Fruit fly (Drosophila melanogaster): Measurements from ENCODE around the gene lcs.
A peak's percentile ranks its signal among the peaks of the same experiment; 100 is the strongest.

Gene lcs

DNA sequence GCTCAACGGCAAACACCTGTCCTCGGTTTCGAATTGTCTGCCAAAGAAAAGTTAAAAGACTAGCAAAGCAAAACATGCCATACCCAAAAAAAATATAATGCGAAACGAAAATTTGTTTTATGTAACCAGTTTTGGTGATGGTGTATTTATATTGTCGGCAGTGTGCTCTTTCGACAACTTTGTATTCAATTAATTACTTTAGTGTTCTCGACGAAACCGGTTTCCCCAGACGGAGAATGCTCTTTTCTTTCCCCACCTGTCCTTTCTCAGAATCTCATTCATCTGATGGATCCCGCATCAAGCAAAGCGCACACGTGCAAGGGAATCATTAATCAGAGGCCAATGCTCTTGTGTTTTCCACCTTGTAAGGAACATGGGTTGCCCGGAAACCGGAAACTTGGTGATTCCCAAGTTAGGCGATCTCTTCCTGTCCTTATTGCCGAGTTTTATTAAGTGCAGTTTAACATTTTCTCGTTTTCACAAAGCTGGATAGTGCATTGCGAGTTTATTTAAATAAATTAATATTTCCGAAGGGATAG lies 18.7 kb downstream of the lcs start:
- no peak for TF ChIP-seq dsf (GFP tag; optimal IDR thresholded peaks at IDR 0.05; ENCODE audit: borderline replicate concordance)
- no peak for TF ChIP-seq woc (GFP tag; optimal IDR thresholded peaks at IDR 0.05)
- no peak for TF ChIP-seq Rel (GFP tag; optimal IDR thresholded peaks at IDR 0.05)
- TF ChIP-seq Rel (tag; optimal IDR thresholded peaks at IDR 0.05): peak; percentile 83
- no peak for TF ChIP-seq CG32264 (GFP tag; optimal IDR thresholded peaks at IDR 0.05)
- TF ChIP-seq CrebA (GFP tag; optimal IDR thresholded peaks at IDR 0.05; ENCODE audit: borderline replicate concordance): no peak
- TF ChIP-seq pan (optimal IDR thresholded peaks at IDR 0.05): no peak
- TF ChIP-seq foxo (GFP tag; optimal IDR thresholded peaks at IDR 0.05): no peak

DNA sequence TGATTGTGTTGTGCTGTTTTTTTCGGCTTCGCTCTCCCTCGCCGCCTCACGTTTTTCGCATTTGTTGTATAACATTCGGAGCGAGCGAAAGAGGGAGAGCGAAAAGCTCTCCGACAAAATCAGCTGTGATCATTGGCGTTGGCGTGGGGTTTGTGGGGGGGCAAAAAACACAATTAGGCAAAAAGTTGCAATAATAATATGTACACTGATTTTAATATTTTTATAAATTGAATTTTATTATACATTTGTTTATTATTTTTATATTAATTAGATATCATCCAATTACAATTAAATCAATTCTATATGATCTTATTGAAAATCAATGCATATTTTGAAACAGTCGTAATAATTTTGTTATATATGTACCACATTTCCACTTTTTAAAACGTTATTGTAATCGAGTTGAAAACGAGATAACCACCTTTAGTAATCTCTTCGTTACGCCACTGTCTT lies 21.5 kb downstream of the lcs start:
- no peak for TF ChIP-seq Hr83 (GFP tag; optimal IDR thresholded peaks at IDR 0.05; ENCODE audit: poor library complexity, severe bottlenecking)
- peak; percentile 7 for TF ChIP-seq Sp1 (GFP tag; optimal IDR thresholded peaks at IDR 0.05)
- TF ChIP-seq br (GFP tag; optimal IDR thresholded peaks at IDR 0.05): no peak
- no peak for TF ChIP-seq Abd-B (GFP tag; optimal IDR thresholded peaks at IDR 0.05)
- no peak for TF ChIP-seq Jra (GFP tag; optimal IDR thresholded peaks at IDR 0.05)
- no peak for TF ChIP-seq tai (GFP tag; optimal IDR thresholded peaks at IDR 0.05)
- TF ChIP-seq Hnf4 (GFP tag; optimal IDR thresholded peaks at IDR 0.05): no peak
- TF ChIP-seq GATAd (GFP tag; optimal IDR thresholded peaks at IDR 0.05): no peak
- TF ChIP-seq dmrt93B (GFP tag; optimal IDR thresholded peaks at IDR 0.05): no peak
- no peak for TF ChIP-seq pan (optimal IDR thresholded peaks at IDR 0.05)
- TF ChIP-seq Rel (GFP tag; optimal IDR thresholded peaks at IDR 0.05): no peak
- no peak for TF ChIP-seq Rel (tag; optimal IDR thresholded peaks at IDR 0.05)
- peak in 1 of 2 experiments; percentile 54 for TF ChIP-seq foxo (GFP tag; optimal IDR thresholded peaks at IDR 0.05)
- no peak for TF ChIP-seq brk (GFP tag; optimal IDR thresholded peaks at IDR 0.05)
- TF ChIP-seq h (GFP tag; optimal IDR thresholded peaks at IDR 0.05): no peak
- no peak for TF ChIP-seq CG9705 (GFP tag; optimal IDR thresholded peaks at IDR 0.05)
- TF ChIP-seq psq (GFP tag; optimal IDR thresholded peaks at IDR 0.05): peak; percentile 38
- no peak for TF ChIP-seq sage (GFP tag; optimal IDR thresholded peaks at IDR 0.05)
- peak; percentile 37 for TF ChIP-seq HLH106 (tag; optimal IDR thresholded peaks at IDR 0.05)
- TF ChIP-seq CrebA (GFP tag; optimal IDR thresholded peaks at IDR 0.05; ENCODE audit: borderline replicate concordance): no peak
- no peak for TF ChIP-seq jim (GFP tag; optimal IDR thresholded peaks at IDR 0.05)
- TF ChIP-seq dl (GFP tag; optimal IDR thresholded peaks at IDR 0.05; ENCODE audit: insufficient read depth in 1 of 2, partially characterized antibody in 2 of 2): peak in 1 of 2 experiments; percentile 2
- TF ChIP-seq rgr (GFP tag; optimal IDR thresholded peaks at IDR 0.05): peak; percentile 31
- TF ChIP-seq Vsx2 (GFP tag; optimal IDR thresholded peaks at IDR 0.05; ENCODE audit: partially characterized antibody): no peak
- peak; percentile 7 for TF ChIP-seq fru (GFP tag; optimal IDR thresholded peaks at IDR 0.05)
- TF ChIP-seq N (GFP tag; optimal IDR thresholded peaks at IDR 0.05): no peak
- peak; percentile 6 for TF ChIP-seq OdsH (GFP tag; optimal IDR thresholded peaks at IDR 0.05)
- TF ChIP-seq CG32264 (GFP tag; optimal IDR thresholded peaks at IDR 0.05): no peak
- no peak for TF ChIP-seq sv (GFP tag; optimal IDR thresholded peaks at IDR 0.05)
- TF ChIP-seq Myc (optimal IDR thresholded peaks at IDR 0.05): no peak

DNA sequence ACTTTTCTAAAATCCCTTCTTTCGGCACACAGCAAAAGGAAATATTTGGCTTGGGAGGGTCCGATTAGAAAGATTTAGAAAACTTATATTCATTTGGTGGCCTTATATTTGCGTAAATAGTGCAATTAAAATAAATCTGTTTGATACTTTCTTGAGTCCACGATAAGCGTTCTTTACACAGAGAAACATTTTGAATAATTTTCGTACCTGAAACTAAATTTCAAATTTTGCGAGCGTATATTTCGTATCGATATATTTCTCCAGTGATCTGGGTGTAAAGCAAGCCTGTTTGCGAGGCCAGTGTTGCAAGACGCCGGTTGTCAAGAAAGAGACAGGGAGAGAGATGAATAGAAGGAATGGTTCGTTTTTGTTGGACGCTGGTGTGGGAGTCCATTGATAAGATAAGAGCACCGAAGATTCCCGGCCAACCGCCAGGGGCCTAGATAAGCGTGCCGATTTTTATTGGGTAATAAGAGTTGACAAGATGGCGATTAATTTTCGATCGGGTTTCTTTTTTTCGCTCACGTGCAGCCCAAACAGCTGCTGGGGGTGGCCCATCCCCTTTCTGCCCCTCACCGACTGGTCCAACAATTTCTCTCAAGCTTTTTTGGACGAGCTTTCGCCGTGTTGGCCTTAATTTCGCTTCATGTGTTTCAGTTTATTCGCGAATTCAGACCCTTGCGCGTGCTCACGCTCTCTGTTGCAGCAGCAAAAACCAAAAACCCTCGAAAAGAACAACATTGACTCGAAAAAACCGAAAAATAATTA lies 23.3 kb downstream of the lcs start, which contains the start of gene slgA:
Gene slgA (plus strand): TSS at position 344 of the 768 bp plus-strand sequence.
- TF ChIP-seq dmrt93B (GFP tag; optimal IDR thresholded peaks at IDR 0.05) (peak; percentile 29), fru (GFP tag; optimal IDR thresholded peaks at IDR 0.05) (peak; percentile 39), CG32264 (GFP tag; optimal IDR thresholded peaks at IDR 0.05) (no peak), brk (GFP tag; optimal IDR thresholded peaks at IDR 0.05) (no peak), Hnf4 (GFP tag; optimal IDR thresholded peaks at IDR 0.05) (peak; percentile 70), Dif (GFP tag; optimal IDR thresholded peaks at IDR 0.05; ENCODE audit: partially characterized antibody) (no peak), Mio (GFP tag; optimal IDR thresholded peaks at IDR 0.05) (peak; percentile 24), sage (GFP tag; optimal IDR thresholded peaks at IDR 0.05) (no peak), Hr83 (GFP tag; optimal IDR thresholded peaks at IDR 0.05; ENCODE audit: poor library complexity, severe bottlenecking) (peak; percentile 76), Jra (GFP tag; optimal IDR thresholded peaks at IDR 0.05) (peak; percentile 13), ey (GFP tag; optimal IDR thresholded peaks at IDR 0.05) (peak; percentile 19), N (GFP tag; optimal IDR thresholded peaks at IDR 0.05) (no peak), rgr (GFP tag; optimal IDR thresholded peaks at IDR 0.05) (peak; percentile 51), Hr78 (GFP tag; optimal IDR thresholded peaks at IDR 0.05) (no peak), Vsx2 (GFP tag; optimal IDR thresholded peaks at IDR 0.05; ENCODE audit: partially characterized antibody) (no peak), h (GFP tag; optimal IDR thresholded peaks at IDR 0.05) (peak; percentile 54), lola (GFP tag; optimal IDR thresholded peaks at IDR 0.05) (no peak), pan (optimal IDR thresholded peaks at IDR 0.05) (no peak), Myc (optimal IDR thresholded peaks at IDR 0.05) (peak; percentile 19), dl (GFP tag; optimal IDR thresholded peaks at IDR 0.05; ENCODE audit: insufficient read depth in 1 of 2, partially characterized antibody in 2 of 2) (no peak), sv (GFP tag; optimal IDR thresholded peaks at IDR 0.05) (peak; percentile 28), GATAd (GFP tag; optimal IDR thresholded peaks at IDR 0.05) (no peak), usp (GFP tag; optimal IDR thresholded peaks at IDR 0.05) (no peak), HLH106 (tag; optimal IDR thresholded peaks at IDR 0.05) (no peak), OdsH (GFP tag; optimal IDR thresholded peaks at IDR 0.05) (no peak), Dfd (GFP tag; optimal IDR thresholded peaks at IDR 0.05) (no peak), Rel (GFP tag; optimal IDR thresholded peaks at IDR 0.05) (no peak), Rel (tag; optimal IDR thresholded peaks at IDR 0.05) (peak; percentile 38), CrebA (GFP tag; optimal IDR thresholded peaks at IDR 0.05; ENCODE audit: borderline replicate concordance) (no peak), jim (GFP tag; optimal IDR thresholded peaks at IDR 0.05) (no peak), woc (GFP tag; optimal IDR thresholded peaks at IDR 0.05) (peak; percentile 1), dsf (GFP tag; optimal IDR thresholded peaks at IDR 0.05; ENCODE audit: borderline replicate concordance) (no peak), foxo (GFP tag; optimal IDR thresholded peaks at IDR 0.05) (peak in 1 of 2 experiments; percentile 63), br (GFP tag; optimal IDR thresholded peaks at IDR 0.05) (peak; percentile 2), CG9705 (GFP tag; optimal IDR thresholded peaks at IDR 0.05) (peak; percentile 15), psq (GFP tag; optimal IDR thresholded peaks at IDR 0.05) (peak; percentile 15)
